Fruit fly (Drosophila melanogaster) whole organism: ENCODE data around the gene Nt5b.

Experiments used
- CG8478 ChIP-seq: fragments of >200 bp; optimal IDR thresholded peaks from 2 replicates; lab custom pipeline; 2018; ENCODE audit warnings: inconsistent platforms
- Dll ChIP-seq: fragments of >200 bp; optimal IDR thresholded peaks from 2 replicates; lab custom pipeline; 2017
- EcR ChIP-seq, 2 experiments: fragments of >200 bp; optimal IDR thresholded peaks; 2 replicates each; lab custom pipeline; 2017; ENCODE audit warnings: missing biosample characterization in 2 of 2, missing genetic modification characterization in 2 of 2, missing genetic modification reagents in 2 of 2
- psq ChIP-seq: fragments of >200 bp; optimal IDR thresholded peaks from 2 replicates; lab custom pipeline; 2017
- usp ChIP-seq: fragments of >200 bp; optimal IDR thresholded peaks from 2 replicates; lab custom pipeline; 2017; ENCODE audit warnings: missing biosample characterization, missing genetic modification characterization, mixed read lengths

- TF ChIP-seq Dll (lab: Kevin White, UChicago) (no peak), EcR (GFP tag; optimal IDR thresholded peaks at IDR 0.05; lab: Kevin White, UChicago) (no peak), psq (no peak), usp (GFP tag; lab: Kevin White, UChicago) (no peak), CG8478 (lab: Kevin White, UChicago) (no peak)
Measured at dm6 chrX:18347641-18348040, 62.3 kb downstream of the Nt5b start.
